Fruit fly (Drosophila melanogaster): ENCODE measurements around the gene Hsc70-2.

Hsc70-2 gene

DNA sequence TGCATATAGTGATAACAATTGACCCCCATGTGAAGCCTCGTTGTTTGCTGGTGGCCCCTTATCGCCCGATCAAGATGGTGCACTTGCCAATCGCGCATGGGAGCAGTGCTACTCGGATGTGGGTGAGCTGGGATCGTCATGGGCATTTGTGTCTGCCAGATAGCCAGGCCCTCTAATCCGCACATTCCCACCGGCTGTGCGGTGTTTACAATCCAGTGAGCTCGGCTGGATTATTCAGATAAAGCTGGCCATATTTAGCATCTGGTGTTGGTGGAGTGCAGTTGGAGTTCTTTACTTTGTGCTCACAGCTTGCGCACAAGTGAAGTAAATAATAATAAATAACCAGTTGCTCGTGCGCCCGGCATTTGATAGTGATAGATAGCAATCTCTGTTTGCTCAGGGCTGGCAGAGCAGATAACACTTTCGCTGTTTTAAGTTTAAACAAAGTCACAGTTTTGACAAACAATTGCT, 11.5 kb upstream of the Hsc70-2 start (continued):
- no peak for TF ChIP-seq CG2678 (tag; optimal IDR thresholded peaks at IDR 0.05)
- peak; percentile 23 for TF ChIP-seq sd (tag; optimal IDR thresholded peaks at IDR 0.05)
- TF ChIP-seq cg (GFP tag; optimal IDR thresholded peaks at IDR 0.05), result no peak
- no peak for TF ChIP-seq ash1 (GFP tag; optimal IDR thresholded peaks at IDR 0.05)
- TF ChIP-seq CG12299 (tag; optimal IDR thresholded peaks at IDR 0.05), result no peak
- TF ChIP-seq CG14710 (tag; optimal IDR thresholded peaks at IDR 0.05), result peak; percentile 27
- TF ChIP-seq CG7987 (GFP tag; optimal IDR thresholded peaks at IDR 0.05), result peak; percentile 77
- peak; percentile 59 for TF ChIP-seq CG17186 (GFP tag; optimal IDR thresholded peaks at IDR 0.05)
- TF ChIP-seq Jarid2 (GFP tag; optimal IDR thresholded peaks at IDR 0.05), result peak; percentile 46
- no peak for TF ChIP-seq pzg (GFP tag; optimal IDR thresholded peaks at IDR 0.05)
- peak; percentile 79 for TF ChIP-seq CG7928 (GFP tag; optimal IDR thresholded peaks at IDR 0.05)
- TF ChIP-seq inv (GFP tag; IDR thresholded peaks at IDR 0.05; ENCODE audit: partially characterized antibody), result no peak
- TF ChIP-seq corto (GFP tag; optimal IDR thresholded peaks at IDR 0.05), result no peak
- no peak for TF ChIP-seq Sox100B (GFP tag; optimal IDR thresholded peaks at IDR 0.05)
- no peak for TF ChIP-seq prd (optimal IDR thresholded peaks at IDR 0.05)
- no peak for TF ChIP-seq prd (GFP tag; IDR thresholded peaks at IDR 0.05)
- no peak for TF ChIP-seq Eip74EF (GFP tag; optimal IDR thresholded peaks at IDR 0.05)
- no peak for TF ChIP-seq lola (GFP tag; optimal IDR thresholded peaks at IDR 0.05)
- peak; percentile 2 for TF ChIP-seq Six4 (GFP tag; optimal IDR thresholded peaks at IDR 0.05)
- TF ChIP-seq CG14965 (GFP tag; optimal IDR thresholded peaks at IDR 0.05; ENCODE audit: borderline replicate concordance), result no peak
- no peak for TF ChIP-seq CG31365 (tag; optimal IDR thresholded peaks at IDR 0.05)
- no peak for TF ChIP-seq tll (GFP tag; optimal IDR thresholded peaks at IDR 0.05)
- TF ChIP-seq CG11247 (GFP tag; IDR thresholded peaks at IDR 0.05), result no peak
- TF ChIP-seq MBD-R2 (GFP tag; IDR thresholded peaks at IDR 0.05), result peak; percentile 23; the same call in 1 of the 2 replicates
- no peak for TF ChIP-seq pita (GFP tag; optimal IDR thresholded peaks at IDR 0.05)
- no peak; the same call in 1 of the 2 replicates for TF ChIP-seq CG31441 (GFP tag; IDR thresholded peaks at IDR 0.05)
- TF ChIP-seq CG2889 (GFP tag; IDR thresholded peaks at IDR 0.05), result no peak
- no peak for TF ChIP-seq CG2199 (GFP tag; IDR thresholded peaks at IDR 0.05)
- no peak for TF ChIP-seq fu2 (GFP tag; optimal IDR thresholded peaks at IDR 0.05)
- no peak; the same call in 1 of the 2 replicates for TF ChIP-seq CG14441 (GFP tag; IDR thresholded peaks at IDR 0.05)
- 0 out of 3 replicates have a peak, but pooled peaks have one; percentile 28 for TF ChIP-seq zfh1 (GFP tag; IDR thresholded peaks at IDR 0.05)
- TF ChIP-seq NFAT (GFP tag; IDR thresholded peaks at IDR 0.05), result no peak
- no peak for TF ChIP-seq dm (GFP tag; optimal IDR thresholded peaks at IDR 0.05)
- no peak for TF ChIP-seq z (GFP tag; IDR thresholded peaks at IDR 0.05)
- TF ChIP-seq CG15601 (tag; optimal IDR thresholded peaks at IDR 0.05), result no peak
- TF ChIP-seq nmo (GFP tag; optimal IDR thresholded peaks at IDR 0.05), result no peak
- no peak for TF ChIP-seq Bgb (GFP tag; IDR thresholded peaks at IDR 0.05; ENCODE audit: partially characterized antibody)
- TF ChIP-seq emc (GFP tag; optimal IDR thresholded peaks at IDR 0.05), result no peak
- TF ChIP-seq CG32772 (GFP tag; IDR thresholded peaks at IDR 0.05), result no peak
- no peak for TF ChIP-seq CG13287 (GFP tag; IDR thresholded peaks at IDR 0.05; ENCODE audit: partially characterized antibody)
- no peak for TF ChIP-seq Dp (GFP tag; optimal IDR thresholded peaks at IDR 0.05)
- TF ChIP-seq CG10209 (GFP tag; optimal IDR thresholded peaks at IDR 0.05), result no peak
- no peak for TF ChIP-seq Atf6 (GFP tag; IDR thresholded peaks at IDR 0.05)
- TF ChIP-seq Hand (GFP tag; optimal IDR thresholded peaks at IDR 0.05), result no peak
- TF ChIP-seq NK7.1 (GFP tag; optimal IDR thresholded peaks at IDR 0.05), result no peak
- TF ChIP-seq CG10147 (GFP tag; optimal IDR thresholded peaks at IDR 0.05), result no peak
- TF ChIP-seq CG3281 (GFP tag; optimal IDR thresholded peaks at IDR 0.05), result peak; percentile 52
- TF ChIP-seq Spps (tag; optimal IDR thresholded peaks at IDR 0.05), result peak; percentile 1
- TF ChIP-seq lbe (GFP tag; optimal IDR thresholded peaks at IDR 0.05), result no peak
- no peak for TF ChIP-seq Max (GFP tag; optimal IDR thresholded peaks at IDR 0.05)

All from whole organism, embryonic.